Worm (Caenorhabditis elegans) whole organism, L4/young adult: ENCODE results near the gene hdl-1.

ENCODE experiments used
- dao-5 ChIP-seq: sonication (generic microtip); optimal IDR thresholded peaks from 2 replicates; lab custom pipeline; 2016; ENCODE audit warnings: missing genotype, missing genetic modification characterization, moderate library complexity, missing compliant biosample characterization
- him-1 ChIP-seq: sonication (generic microtip); optimal IDR thresholded peaks from 2 replicates; lab custom pipeline; 2016; ENCODE audit warnings: missing genotype, missing genetic modification reagents, missing genetic modification characterization, missing compliant biosample characterization

DNA sequence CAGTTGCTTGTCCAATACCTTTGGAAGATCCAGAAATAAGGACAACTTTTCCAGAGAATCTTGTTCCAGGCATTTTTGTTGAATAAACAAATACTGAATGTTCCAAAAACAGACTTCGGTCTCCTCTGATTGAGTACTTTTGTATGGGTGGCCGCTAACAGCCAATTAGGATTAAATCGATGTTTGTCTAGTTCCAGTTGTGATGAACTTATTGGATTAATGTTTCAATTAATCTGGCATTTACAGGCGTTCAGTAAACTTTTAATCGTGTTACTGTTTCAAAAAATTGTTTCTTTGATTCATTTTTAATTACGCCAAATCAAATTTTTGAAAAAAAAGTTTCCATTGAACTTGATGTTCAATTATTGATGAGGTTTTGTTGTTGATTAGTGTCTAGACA, 7.3 kb downstream of the hdl-1 start, which contains the start of gene ZK829.1:
- TF ChIP-seq dao-5 (no peak), him-1 (tag; lab: Kevin White, UChicago) (no peak)
